Worm (Caenorhabditis elegans) whole organism, L4 larva: ENCODE data around the gene clec-217.

ENCODE experiments used
- F10B5.3 ChIP-seq: sonication (generic microtip); optimal IDR thresholded peaks from 2 replicates; lab custom pipeline; 2016; ENCODE audit warnings: mild to moderate bottlenecking, missing genetic modification characterization, missing compliant biosample characterization
- F37D6.2 ChIP-seq: sonication (generic microtip); optimal IDR thresholded peaks from 2 replicates; lab custom pipeline; 2016; ENCODE audit warnings: mild to moderate bottlenecking, missing genetic modification characterization, missing compliant biosample characterization
- F44E2.7 ChIP-seq: fragments of 200-800 bp; sonication (Bioruptor generic); IDR thresholded peaks from 2 replicates; pipeline ENCODE4 v2.1.2; 2022; ENCODE audit warnings: missing genetic modification characterization, missing compliant biosample characterization
- F49E8.2 ChIP-seq: sonication (generic microtip); optimal IDR thresholded peaks from 2 replicates; lab custom pipeline; 2016; ENCODE audit warnings: missing compliant biosample characterization, mild to moderate bottlenecking, missing genetic modification characterization, borderline replicate concordance
- R02D3.7 ChIP-seq: fragments of 150-350 bp; sonication (generic microtip); optimal IDR thresholded peaks from 3 replicates; lab custom pipeline; 2014; ENCODE audit warnings: missing biosample characterization, missing genetic modification characterization
- T20F7.1 ChIP-seq: fragments of 200-800 bp; sonication (Bioruptor generic); optimal IDR thresholded peaks from 2 replicates; lab custom pipeline; 2018; ENCODE audit warnings: mild to moderate bottlenecking, missing genetic modification characterization, missing compliant biosample characterization
- Y48G9A.11 ChIP-seq: fragments of 200-800 bp; sonication (Bioruptor generic); IDR thresholded peaks from 2 replicates; pipeline ENCODE4 v1.3.6; 2022; ENCODE audit warnings: missing genetic modification reagents, missing genetic modification characterization, missing compliant biosample characterization
- Y75B8A.6 ChIP-seq: fragments of 200-800 bp; sonication (Bioruptor generic); IDR thresholded peaks from 2 replicates; pipeline ENCODE4 v1.3.6; 2022; ENCODE audit warnings: missing genetic modification reagents, missing genetic modification characterization, missing compliant biosample characterization
- ZK337.2 ChIP-seq: fragments of 200-800 bp; sonication (Bioruptor generic); IDR thresholded peaks from 2 replicates; pipeline ENCODE4 v1.3.6; 2022; ENCODE audit warnings: missing genetic modification reagents, missing genetic modification characterization, missing compliant biosample characterization
- aly-2 ChIP-seq: sonication (generic microtip); optimal IDR thresholded peaks from 2 replicates; lab custom pipeline; 2018; ENCODE audit warnings: missing biosample characterization, missing genetic modification characterization
- attf-4 ChIP-seq: sonication (generic microtip); optimal IDR thresholded peaks from 3 replicates; lab custom pipeline; 2017; ENCODE audit warnings: missing biosample characterization, missing genetic modification characterization
- ceh-20 ChIP-seq: fragments of 200-800 bp; sonication (Bioruptor generic); IDR thresholded peaks from 2 replicates; pipeline ENCODE4 v1.3.6; 2022; ENCODE audit warnings: missing genetic modification reagents, missing genetic modification characterization, missing compliant biosample characterization
- ceh-28 ChIP-seq: fragments of 150-350 bp; optimal IDR thresholded peaks from 2 replicates; lab custom pipeline; 2014; ENCODE audit warnings: missing biosample characterization, missing genetic modification reagents, missing genetic modification characterization
- ceh-44 ChIP-seq: fragments of 200-800 bp; sonication (Bioruptor generic); IDR thresholded peaks from 2 replicates; pipeline ENCODE4 v1.3.6; 2022; ENCODE audit warnings: missing genetic modification reagents, missing genetic modification characterization, missing compliant biosample characterization
- ceh-62 ChIP-seq: sonication (generic microtip); optimal IDR thresholded peaks from 2 replicates; lab custom pipeline; 2017; ENCODE audit warnings: missing biosample characterization, missing genetic modification characterization
- cey-2 ChIP-seq: sonication (generic microtip); optimal IDR thresholded peaks from 3 replicates; lab custom pipeline; 2017; ENCODE audit warnings: missing genetic modification characterization, mild to moderate bottlenecking, missing compliant biosample characterization, antibody characterized with exemption, borderline replicate concordance; ENCODE audit not compliant: insufficient read depth
- daf-16 ChIP-seq, 3 experiments: sonication (generic microtip); optimal IDR thresholded peaks; 2 replicates each; lab custom pipeline; 2016 to 2017; ENCODE audit warnings: missing genetic modification characterization in 3 of 3, missing genetic modification reagents in 3 of 3, mild to moderate bottlenecking in 2 of 3, missing compliant biosample characterization in 2 of 3, missing biosample characterization in 1 of 3, moderate library complexity in 1 of 3
- dmd-8 ChIP-seq: fragments of 200-800 bp; sonication (Bioruptor generic); IDR thresholded peaks from 2 replicates; pipeline ENCODE4 v1.3.6; 2022; ENCODE audit warnings: missing genetic modification characterization, missing compliant biosample characterization
- dmd-9 ChIP-seq: fragments of 200-800 bp; sonication (Bioruptor generic); IDR thresholded peaks from 2 replicates; pipeline ENCODE4 v1.3.6; 2022; ENCODE audit warnings: missing genetic modification reagents, missing genetic modification characterization, missing compliant biosample characterization
- duxl-1 ChIP-seq: sonication (generic microtip); optimal IDR thresholded peaks from 2 replicates; lab custom pipeline; 2016; ENCODE audit warnings: mild to moderate bottlenecking, missing genetic modification characterization, moderate library complexity, missing compliant biosample characterization; ENCODE audit not compliant: poor library complexity
- egl-27 ChIP-seq: sonication (generic microtip); optimal IDR thresholded peaks from 3 replicates; lab custom pipeline; 2017; ENCODE audit warnings: missing biosample characterization, missing genetic modification reagents, missing genetic modification characterization
- fos-1 ChIP-seq: fragments of 150-350 bp; optimal IDR thresholded peaks from 2 replicates; lab custom pipeline; 2014; ENCODE audit warnings: missing biosample characterization, missing genetic modification characterization
- hif-1 ChIP-seq, 2 experiments: sonication (generic microtip); optimal IDR thresholded peaks; 2 replicates each; lab custom pipeline; 2016 to 2017; ENCODE audit warnings: missing compliant biosample characterization in 2 of 2, missing genetic modification characterization in 2 of 2, missing genetic modification reagents in 2 of 2, missing genotype in 2 of 2, mild to moderate bottlenecking in 1 of 2
- hlh-11 ChIP-seq: fragments of 200-800 bp; sonication (Bioruptor generic); optimal IDR thresholded peaks from 2 replicates; lab custom pipeline; 2018; ENCODE audit warnings: mild to moderate bottlenecking, missing genetic modification characterization, missing compliant biosample characterization
- hlh-30 ChIP-seq: sonication (generic microtip); optimal IDR thresholded peaks from 2 replicates; lab custom pipeline; 2017; ENCODE audit warnings: antibody characterized with exemption, mild to moderate bottlenecking, missing genetic modification characterization, missing compliant biosample characterization; ENCODE audit not compliant: insufficient read depth
- jun-1 ChIP-seq: fragments of 150-350 bp; optimal IDR thresholded peaks from 2 replicates; lab custom pipeline; 2014; ENCODE audit warnings: missing biosample characterization, missing genetic modification reagents, missing genetic modification characterization
- lim-7 ChIP-seq: fragments of 200-800 bp; sonication (Bioruptor generic); IDR thresholded peaks from 2 replicates; pipeline ENCODE4 v1.3.6; 2022; ENCODE audit warnings: missing genetic modification characterization, missing compliant biosample characterization
- lir-3 ChIP-seq: sonication (generic microtip); optimal IDR thresholded peaks from 2 replicates; lab custom pipeline; 2016; ENCODE audit warnings: mild to moderate bottlenecking, missing genetic modification characterization, missing compliant biosample characterization
- lsy-2 ChIP-seq, 2 experiments: fragments of 150-350 bp in 1 of 2; sonication (generic microtip) in 1 of 2; optimal IDR thresholded peaks; 2 replicates each; lab custom pipeline; 2014 to 2017; ENCODE audit warnings: missing biosample characterization in 2 of 2, missing genetic modification characterization in 2 of 2
- madf-5 ChIP-seq, 2 experiments: fragments of 200-800 bp; sonication (Bioruptor generic); IDR thresholded peaks; 2 replicates each; pipeline ENCODE4 v1.3.6; 2022; ENCODE audit warnings: missing compliant biosample characterization in 2 of 2, missing genetic modification characterization in 2 of 2
- madf-9 ChIP-seq: fragments of 200-800 bp; sonication (Bioruptor generic); conservative IDR thresholded peaks from 2 replicates; pipeline ENCODE4 v1.3.6; 2022; ENCODE audit warnings: missing genetic modification reagents, missing genetic modification characterization, missing compliant biosample characterization
- mdl-1 ChIP-seq, 2 experiments: fragments of 150-350 bp in 1 of 2; sonication (generic microtip) in 1 of 2; optimal IDR thresholded peaks; 2 replicates each; lab custom pipeline; 2014 to 2017; ENCODE audit warnings: missing biosample characterization in 2 of 2, missing genetic modification characterization in 2 of 2
- mdt-29 ChIP-seq: fragments of 200-800 bp; sonication (Bioruptor generic); IDR thresholded peaks from 2 replicates; pipeline ENCODE4 v1.3.6; 2022; ENCODE audit warnings: missing genetic modification reagents, missing genetic modification characterization, missing compliant biosample characterization
- mep-1 ChIP-seq: fragments of 150-350 bp; sonication (generic microtip); optimal IDR thresholded peaks from 3 replicates; lab custom pipeline; 2014; ENCODE audit warnings: missing biosample characterization, missing genetic modification characterization
- mes-2 ChIP-seq: sonication (generic microtip); optimal IDR thresholded peaks from 2 replicates; lab custom pipeline; 2016; ENCODE audit warnings: missing genotype, mild to moderate bottlenecking, missing genetic modification characterization, missing compliant biosample characterization; ENCODE audit not compliant: poor library complexity, severe bottlenecking
- nhr-10 ChIP-seq: fragments of 150-350 bp; optimal IDR thresholded peaks from 2 replicates; lab custom pipeline; 2014; ENCODE audit warnings: missing biosample characterization, missing genetic modification characterization
- nhr-102 ChIP-seq: sonication (generic microtip); optimal IDR thresholded peaks from 2 replicates; lab custom pipeline; 2016; ENCODE audit warnings: mild to moderate bottlenecking, missing genetic modification characterization, moderate library complexity, missing compliant biosample characterization
- nhr-111 ChIP-seq: fragments of 200-800 bp; sonication (Bioruptor generic); optimal IDR thresholded peaks from 2 replicates; lab custom pipeline; 2018; ENCODE audit warnings: mild to moderate bottlenecking, missing genetic modification characterization, missing compliant biosample characterization
- nhr-237 ChIP-seq: sonication (generic microtip); optimal IDR thresholded peaks from 2 replicates; lab custom pipeline; 2017; ENCODE audit warnings: missing biosample characterization, missing genetic modification characterization
- nhr-28 ChIP-seq: fragments of 150-350 bp; optimal IDR thresholded peaks from 2 replicates; lab custom pipeline; 2014; ENCODE audit warnings: missing biosample characterization, missing genetic modification characterization
- nhr-41 ChIP-seq: fragments of 200-800 bp; sonication (Bioruptor generic); IDR thresholded peaks from 2 replicates; pipeline ENCODE4 v1.3.6; 2022; ENCODE audit warnings: missing genetic modification reagents, missing genetic modification characterization, missing compliant biosample characterization
- nhr-42 ChIP-seq: fragments of 200-800 bp; sonication (Bioruptor generic); IDR thresholded peaks from 2 replicates; pipeline ENCODE4 v1.3.6; 2022; ENCODE audit warnings: missing genetic modification characterization, missing compliant biosample characterization
- nhr-77 ChIP-seq: fragments of 150-350 bp; optimal IDR thresholded peaks from 2 replicates; lab custom pipeline; 2014; ENCODE audit warnings: missing biosample characterization, missing genetic modification characterization
- php-3 ChIP-seq: fragments of 200-800 bp; sonication (Bioruptor generic); IDR thresholded peaks from 2 replicates; pipeline ENCODE4 v1.3.6; 2022; ENCODE audit warnings: missing genetic modification reagents, missing genetic modification characterization, missing compliant biosample characterization
- spr-3 ChIP-seq: fragments of 200-800 bp; sonication (Bioruptor generic); optimal IDR thresholded peaks from 2 replicates; lab custom pipeline; 2018; ENCODE audit warnings: mild to moderate bottlenecking, missing genetic modification characterization, missing compliant biosample characterization
- tag-97 ChIP-seq: fragments of 200-800 bp; sonication (Bioruptor generic); IDR thresholded peaks from 2 replicates; pipeline ENCODE4 v1.3.6; 2022; ENCODE audit warnings: missing genetic modification characterization, missing compliant biosample characterization
- unc-130 ChIP-seq: sonication (generic microtip); optimal IDR thresholded peaks from 2 replicates; lab custom pipeline; 2016; ENCODE audit warnings: missing genetic modification reagents, missing genetic modification characterization, missing compliant biosample characterization
- unc-39 ChIP-seq: sonication (generic microtip); optimal IDR thresholded peaks from 2 replicates; lab custom pipeline; 2017; ENCODE audit warnings: missing biosample characterization, missing genetic modification characterization
- zfp-2 ChIP-seq: sonication (generic microtip); optimal IDR thresholded peaks from 2 replicates; lab custom pipeline; 2016; ENCODE audit warnings: mild to moderate bottlenecking, missing genetic modification characterization, missing compliant biosample characterization
- ztf-7 ChIP-seq: fragments of 150-350 bp; optimal IDR thresholded peaks from 2 replicates; lab custom pipeline; 2014; ENCODE audit warnings: missing biosample characterization, missing genetic modification characterization

clec-217 gene

DNA sequence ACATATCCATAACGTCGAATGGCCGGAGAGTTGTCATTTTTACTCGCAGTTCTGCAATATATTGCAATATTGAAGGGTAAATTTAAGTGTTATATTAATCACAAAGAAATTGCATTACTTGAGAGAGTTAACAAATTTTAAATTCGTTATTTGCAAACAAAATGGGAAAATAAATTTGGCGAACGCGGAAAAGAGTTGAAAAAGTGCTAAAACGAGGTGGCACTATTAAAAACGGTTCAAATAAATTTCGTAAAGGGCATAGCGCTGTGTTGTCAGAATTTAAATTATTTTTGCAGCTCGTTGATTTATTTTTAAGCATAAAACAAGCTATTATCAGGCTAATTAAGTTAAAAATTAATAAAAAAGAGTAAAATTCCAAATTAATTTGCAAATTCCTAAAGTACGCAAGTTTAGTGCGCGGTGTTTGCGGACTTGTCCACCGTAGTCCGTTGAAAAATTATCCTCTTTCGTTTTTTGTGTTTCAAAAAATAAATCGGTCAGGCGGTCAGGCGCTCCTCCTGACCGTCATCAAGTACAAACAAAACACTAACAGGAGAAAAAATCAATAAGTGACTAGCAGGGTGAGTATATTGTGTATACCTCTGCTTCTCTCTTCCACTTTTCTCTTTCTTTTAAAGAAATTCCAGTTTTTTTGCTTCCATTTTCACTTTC, 24.9 kb upstream of the clec-217 start, which contains the start of the genes natb-1 and abhd-12 (continued):
- TF ChIP-seq F49E8.2, result no peak
- TF ChIP-seq zfp-2 (tag; lab: Kevin White, UChicago), result no peak
- no peak for TF ChIP-seq F10B5.3 (tag; lab: Kevin White, UChicago)
- peak; percentile 40 for TF ChIP-seq nhr-28 (tag; lab: Kevin White, UChicago)
- no peak for TF ChIP-seq fos-1 (tag; lab: Kevin White, UChicago)
- TF ChIP-seq daf-16 (GFP tag; optimal IDR thresholded peaks at IDR 0.05; lab: Kevin White, UChicago), result no peak
- peak; percentile 56 for TF ChIP-seq daf-16 (tag; optimal IDR thresholded peaks at IDR 0.05; lab: Kevin White, UChicago)
- TF ChIP-seq duxl-1 (tag; lab: Kevin White, UChicago), result no peak
- no peak for TF ChIP-seq Y48G9A.11 (GFP tag; lab: Robert Waterston, UW)
- no peak for TF ChIP-seq nhr-10 (tag; lab: Kevin White, UChicago)
- TF ChIP-seq F44E2.7 (GFP tag; lab: Robert Waterston, UW), result no peak
- TF ChIP-seq nhr-111 (GFP tag; lab: Kevin White, UChicago), result no peak
- no peak for TF ChIP-seq hif-1 (tag; optimal IDR thresholded peaks at IDR 0.05; lab: Kevin White, UChicago)
- no peak for TF ChIP-seq ZK337.2 (GFP tag; lab: Robert Waterston, UW)
- TF ChIP-seq hlh-11 (tag; lab: Kevin White, UChicago), result peak; percentile 45
- TF ChIP-seq ceh-44 (GFP tag; lab: Robert Waterston, UW), result no peak
- no peak for TF ChIP-seq jun-1 (tag; lab: Kevin White, UChicago)
- peak; percentile 50 for TF ChIP-seq nhr-77 (tag; lab: Kevin White, UChicago)
- no peak for TF ChIP-seq madf-5 (GFP tag; IDR thresholded peaks at IDR 0.05; lab: Robert Waterston, UW)
- TF ChIP-seq F37D6.2 (tag; lab: Kevin White, UChicago), result no peak
- no peak for TF ChIP-seq dmd-9 (GFP tag; lab: Robert Waterston, UW)
- peak; percentile 95 for TF ChIP-seq hlh-30
- TF ChIP-seq mep-1 (tag; lab: Kevin White, UChicago), result peak; percentile 41
- no peak for TF ChIP-seq php-3 (GFP tag; lab: Robert Waterston, UW)
- TF ChIP-seq attf-4 (tag; lab: Kevin White, UChicago), result no peak
- TF ChIP-seq lsy-2 (tag; optimal IDR thresholded peaks at IDR 0.05; lab: Kevin White, UChicago), result peak; percentile 39 to 96
- TF ChIP-seq ceh-28 (tag; lab: Kevin White, UChicago), result no peak
- no peak for TF ChIP-seq T20F7.1
- no peak for TF ChIP-seq madf-9 (GFP tag; lab: Robert Waterston, UW)
- TF ChIP-seq R02D3.7 (tag; lab: Kevin White, UChicago), result no peak
- TF ChIP-seq egl-27 (tag; lab: Kevin White, UChicago), result no peak
- no peak for TF ChIP-seq mdl-1 (tag; optimal IDR thresholded peaks at IDR 0.05; lab: Kevin White, UChicago)
- no peak for TF ChIP-seq nhr-42
- no peak for TF ChIP-seq nhr-102
- TF ChIP-seq nhr-237 (tag; lab: Kevin White, UChicago), result no peak
- no peak for TF ChIP-seq ceh-62 (tag; lab: Kevin White, UChicago)
- TF ChIP-seq spr-3 (GFP tag; lab: Kevin White, UChicago), result no peak
- no peak for TF ChIP-seq lir-3 (tag; lab: Kevin White, UChicago)
- TF ChIP-seq ceh-20 (GFP tag; lab: Robert Waterston, UW), result no peak
- TF ChIP-seq nhr-41 (GFP tag; lab: Robert Waterston, UW), result no peak
- TF ChIP-seq lim-7 (GFP tag; lab: Robert Waterston, UW), result no peak
- TF ChIP-seq unc-39, result no peak
- TF ChIP-seq cey-2 (tag; lab: Kevin White, UChicago), result no peak
- TF ChIP-seq ztf-7 (tag; lab: Kevin White, UChicago), result no peak
- TF ChIP-seq mes-2 (tag; lab: Kevin White, UChicago), result peak; percentile 46
- TF ChIP-seq dmd-8, result no peak
- no peak for TF ChIP-seq mdt-29 (GFP tag; lab: Robert Waterston, UW)
- no peak for TF ChIP-seq aly-2 (tag; lab: Kevin White, UChicago)
- TF ChIP-seq unc-130 (GFP tag; lab: Kevin White, UChicago), result no peak
- TF ChIP-seq Y75B8A.6 (GFP tag; lab: Robert Waterston, UW), result no peak
- TF ChIP-seq tag-97, result no peak
